Fruit fly (Drosophila melanogaster) Kc167 (cell line): ENCODE data around the gene CG32087.

Experiments used
- Myc ChIP-seq: fragments of >200 bp; optimal IDR thresholded peaks from 2 replicates; lab custom pipeline; 2017; ENCODE audit warnings: missing external identifiers
- Sin3A ChIP-seq: fragments of >200 bp; optimal IDR thresholded peaks from 2 replicates; lab custom pipeline; 2018; ENCODE audit warnings: missing external identifiers
- h ChIP-seq: fragments of >200 bp; optimal IDR thresholded peaks from 3 replicates; lab custom pipeline; 2018; ENCODE audit warnings: missing external identifiers
- insv ChIP-seq: fragments of >200 bp; optimal IDR thresholded peaks from 3 replicates; lab custom pipeline; 2018; ENCODE audit warnings: missing external identifiers
- psq ChIP-seq: fragments of >200 bp; optimal IDR thresholded peaks from 2 replicates; lab custom pipeline; 2017; ENCODE audit warnings: missing external identifiers
- ttk ChIP-seq: sonication (Bioruptor generic); optimal IDR thresholded peaks from 2 replicates; lab custom pipeline; 2017; ENCODE audit warnings: missing external identifiers

Gene CG32087

dm6 chr3L:11777348-11777958, 45.5 kb downstream of the CG32087 start:
- TF ChIP-seq insv (lab: Kevin White, UChicago) (no peak), psq (lab: Kevin White, UChicago) (no peak), ttk (lab: Kevin White, UChicago) (no peak), Sin3A (no peak), Myc (lab: Kevin White, UChicago) (no peak), h (lab: Kevin White, UChicago) (no peak)
